Worm (Caenorhabditis elegans) whole organism, young adult: ENCODE data around the gene orc-2.
"Not testable (repeated sequence)": the region's sequence is repeated elsewhere in the genome, so short reads cannot be mapped to it uniquely, and the experiment has no call there.

Source experiments
- B0336.3 ChIP-seq: fragments of 200-800 bp; sonication (Bioruptor generic); IDR thresholded peaks from 2 replicates; pipeline ENCODE4 v1.3.6; 2022; ENCODE audit warnings: missing genetic modification characterization, missing compliant biosample characterization
- F33H1.4 ChIP-seq: fragments of 200-800 bp; sonication (Bioruptor generic); IDR thresholded peaks from 2 replicates; pipeline ENCODE4 v1.3.6; 2022; ENCODE audit warnings: missing genetic modification reagents, missing genetic modification characterization, missing compliant biosample characterization
- F52B5.7 ChIP-seq: sonication (generic microtip); optimal IDR thresholded peaks from 2 replicates; lab custom pipeline; 2016; ENCODE audit warnings: mild to moderate bottlenecking, missing genetic modification characterization, missing compliant biosample characterization
- T07F8.4 ChIP-seq: sonication (generic microtip); optimal IDR thresholded peaks from 2 replicates; lab custom pipeline; 2016; ENCODE audit warnings: mild to moderate bottlenecking, missing genetic modification characterization, moderate library complexity, missing compliant biosample characterization
- Y53F4B.3 ChIP-seq: fragments of 200-800 bp; sonication (Bioruptor generic); IDR thresholded peaks from 2 replicates; pipeline ENCODE4 v1.3.6; 2022; ENCODE audit warnings: missing genetic modification reagents, missing genetic modification characterization, missing compliant biosample characterization
- Y79H2A.3 ChIP-seq: fragments of 200-800 bp; sonication (Bioruptor generic); conservative IDR thresholded peaks from 2 replicates; pipeline ENCODE4 v1.3.6; 2022; ENCODE audit warnings: missing genetic modification reagents, missing genetic modification characterization, missing compliant biosample characterization
- ama-1 ChIP-seq, 3 experiments: fragments of 150-350 bp in 1 of 3; sonication (generic microtip) in 2 of 3; optimal IDR thresholded peaks; 2 replicates each; lab custom pipeline; 2014 to 2018; ENCODE audit warnings: missing biosample characterization in 2 of 3, missing genetic modification characterization in 2 of 3, missing genetic modification reagents in 2 of 3
- aptf-3 ChIP-seq: fragments of 200-800 bp; sonication (Bioruptor generic); IDR thresholded peaks from 2 replicates; pipeline ENCODE4 v1.3.6; 2022; ENCODE audit warnings: missing genetic modification characterization, missing compliant biosample characterization
- athp-1 ChIP-seq: sonication (generic microtip); optimal IDR thresholded peaks from 2 replicates; lab custom pipeline; 2017; ENCODE audit warnings: mild to moderate bottlenecking, missing genetic modification characterization, missing compliant biosample characterization
- bed-1 ChIP-seq: fragments of 200-800 bp; sonication (Bioruptor generic); IDR thresholded peaks from 2 replicates; pipeline ENCODE4 v1.3.6; 2022; ENCODE audit warnings: missing genetic modification reagents, missing genetic modification characterization, missing compliant biosample characterization
- ccch-3 ChIP-seq: fragments of 200-800 bp; sonication (Bioruptor generic); optimal IDR thresholded peaks from 2 replicates; lab custom pipeline; 2018; ENCODE audit warnings: mild to moderate bottlenecking, missing genetic modification characterization, missing compliant biosample characterization
- cebp-1 ChIP-seq, 2 experiments: fragments of 200-800 bp in 1 of 2; sonication (Bioruptor generic) in 1 of 2; sonication (generic microtip) in 1 of 2; IDR thresholded peaks in 1 of 2; optimal IDR thresholded peaks in 1 of 2; 2 replicates each; pipeline versions ENCODE4 v1.3.6 to Lab custom; 2017 to 2022; ENCODE audit warnings: missing compliant biosample characterization in 2 of 2, missing genetic modification characterization in 2 of 2, mild to moderate bottlenecking in 1 of 2, missing genetic modification reagents in 1 of 2, moderate library complexity in 1 of 2
- ceh-27 ChIP-seq: fragments of 200-800 bp; sonication (Bioruptor generic); optimal IDR thresholded peaks from 2 replicates; lab custom pipeline; 2018; ENCODE audit warnings: mild to moderate bottlenecking, missing genetic modification characterization, moderate library complexity, missing compliant biosample characterization
- die-1 ChIP-seq: sonication (generic microtip); optimal IDR thresholded peaks from 2 replicates; lab custom pipeline; 2016; ENCODE audit warnings: missing genotype, mild to moderate bottlenecking, missing genetic modification characterization, missing compliant biosample characterization
- efl-1 ChIP-seq: fragments of 150-350 bp; optimal IDR thresholded peaks from 2 replicates; lab custom pipeline; 2014; ENCODE audit warnings: missing biosample characterization, missing genetic modification reagents, missing genetic modification characterization
- ets-4 ChIP-seq: fragments of 200-800 bp; sonication (Bioruptor generic); optimal IDR thresholded peaks from 2 replicates; lab custom pipeline; 2018; ENCODE audit warnings: mild to moderate bottlenecking, missing genetic modification characterization, missing compliant biosample characterization
- hlh-26 ChIP-seq: fragments of 200-800 bp; sonication (Bioruptor generic); conservative IDR thresholded peaks from 2 replicates; pipeline ENCODE4 v1.3.6; 2022; ENCODE audit warnings: missing genetic modification reagents, missing genetic modification characterization, missing compliant biosample characterization
- hmg-20 ChIP-seq: fragments of 200-800 bp; sonication (Bioruptor generic); IDR thresholded peaks from 2 replicates; pipeline ENCODE4 v1.3.6; 2022; ENCODE audit warnings: missing genetic modification reagents, missing genetic modification characterization, missing compliant biosample characterization
- let-526 ChIP-seq: fragments of 200-800 bp; sonication (Bioruptor generic); IDR thresholded peaks from 2 replicates; pipeline ENCODE4 v1.3.6; 2022; ENCODE audit warnings: missing genetic modification reagents, missing genetic modification characterization, missing compliant biosample characterization
- let-607 ChIP-seq, 2 experiments: fragments of 200-800 bp in 1 of 2; sonication (Bioruptor generic) in 1 of 2; sonication (generic microtip) in 1 of 2; optimal IDR thresholded peaks; 2 replicates each; lab custom pipeline; 2016 to 2018; ENCODE audit warnings: mild to moderate bottlenecking in 2 of 2, missing compliant biosample characterization in 2 of 2, missing genetic modification characterization in 2 of 2, moderate library complexity in 2 of 2, missing genotype in 1 of 2
- madf-3 ChIP-seq: fragments of 200-800 bp; sonication (Bioruptor generic); IDR thresholded peaks from 2 replicates; pipeline ENCODE4 v1.3.6; 2022; ENCODE audit warnings: missing genetic modification reagents, missing genetic modification characterization, missing compliant biosample characterization
- madf-6 ChIP-seq: fragments of 200-800 bp; sonication (Bioruptor generic); IDR thresholded peaks from 2 replicates; pipeline ENCODE4 v1.3.6; 2022; ENCODE audit warnings: missing genetic modification reagents, missing genetic modification characterization, missing compliant biosample characterization
- mcd-1 ChIP-seq: fragments of 200-800 bp; sonication (Bioruptor generic); IDR thresholded peaks from 2 replicates; pipeline ENCODE4 v1.3.6; 2022; ENCODE audit warnings: missing genetic modification reagents, missing genetic modification characterization, missing compliant biosample characterization
- pha-4 ChIP-seq: fragments of 150-350 bp; sonication (generic microtip); optimal IDR thresholded peaks from 2 replicates; lab custom pipeline; 2014; ENCODE audit warnings: missing biosample characterization, missing genetic modification reagents, missing genetic modification characterization
- rpc-1 ChIP-seq, 2 experiments: fragments of 150-350 bp in 1 of 2; sonication (generic microtip) in 1 of 2; optimal IDR thresholded peaks; 2 replicates each; lab custom pipeline; 2014 to 2018; ENCODE audit warnings: missing biosample characterization in 1 of 2, missing genetic modification characterization in 1 of 2, missing genetic modification reagents in 1 of 2, missing genotype in 1 of 2
- snpc-1.1 ChIP-seq: sonication (generic microtip); optimal IDR thresholded peaks from 2 replicates; lab custom pipeline; 2017; ENCODE audit warnings: missing genetic modification characterization, mild to moderate bottlenecking, missing compliant biosample characterization, antibody characterized with exemption, moderate library complexity, missing genotype, missing genetic modification reagents; ENCODE audit not compliant: insufficient read depth
- snpc-1.3 ChIP-seq: sonication (generic microtip); optimal IDR thresholded peaks from 2 replicates; lab custom pipeline; 2017; ENCODE audit warnings: missing genetic modification characterization, mild to moderate bottlenecking, missing compliant biosample characterization, antibody characterized with exemption, moderate library complexity, missing genotype, missing genetic modification reagents; ENCODE audit not compliant: insufficient read depth
- sptf-2 ChIP-seq: fragments of 200-800 bp; sonication (Bioruptor generic); optimal IDR thresholded peaks from 2 replicates; lab custom pipeline; 2018; ENCODE audit warnings: mild to moderate bottlenecking, missing genetic modification characterization, missing compliant biosample characterization
- tbx-9 ChIP-seq: sonication (generic microtip); optimal IDR thresholded peaks from 2 replicates; lab custom pipeline; 2016; ENCODE audit warnings: borderline replicate concordance, missing genetic modification characterization, inconsistent platforms, missing compliant biosample characterization
- unc-130 ChIP-seq: sonication (generic microtip); optimal IDR thresholded peaks from 2 replicates; lab custom pipeline; 2016; ENCODE audit warnings: missing genetic modification reagents, missing genetic modification characterization, missing compliant biosample characterization
- zfh-2 ChIP-seq: fragments of 200-800 bp; sonication (Bioruptor generic); conservative IDR thresholded peaks from 2 replicates; pipeline ENCODE4 v1.3.6; 2022; ENCODE audit warnings: missing genetic modification reagents, missing genetic modification characterization, missing compliant biosample characterization
- zim-3 ChIP-seq: sonication (generic microtip); optimal IDR thresholded peaks from 2 replicates; lab custom pipeline; 2017; ENCODE audit warnings: mild to moderate bottlenecking, missing genetic modification characterization, moderate library complexity, missing compliant biosample characterization
- ztf-25 ChIP-seq: fragments of 200-800 bp; sonication (Bioruptor generic); IDR thresholded peaks from 2 replicates; pipeline ENCODE4 v1.3.6; 2022; ENCODE audit warnings: missing genetic modification reagents, missing genetic modification characterization, missing compliant biosample characterization
- ztf-3 ChIP-seq: fragments of 200-800 bp; sonication (Bioruptor generic); optimal IDR thresholded peaks from 2 replicates; lab custom pipeline; 2018; ENCODE audit warnings: mild to moderate bottlenecking, missing genetic modification characterization, missing compliant biosample characterization

orc-2 gene

DNA sequence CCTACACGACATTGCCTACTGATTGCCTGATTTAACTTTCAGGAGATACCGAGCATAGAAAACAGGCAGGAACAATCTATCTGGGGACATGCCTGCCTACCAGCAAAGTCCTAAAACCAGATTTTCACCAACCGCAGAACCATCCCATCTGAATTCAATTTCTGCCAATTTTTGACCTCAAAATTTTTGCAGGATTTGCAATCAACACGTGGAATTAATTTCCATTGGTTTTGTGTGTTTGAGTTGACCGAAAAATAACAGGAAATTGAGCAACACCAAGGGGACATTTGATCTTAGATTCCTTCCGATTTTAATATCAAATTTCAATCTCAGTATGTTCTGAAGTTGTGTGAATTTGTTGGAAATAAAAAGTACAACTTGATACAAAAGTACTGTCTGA is 25.3 kb downstream of the orc-2 start:
- TF ChIP-seq F33H1.4 (GFP tag; lab: Robert Waterston, UW), result no peak
- no peak for TF ChIP-seq let-607 (tag; optimal IDR thresholded peaks at IDR 0.05; lab: Kevin White, UChicago)
- TF ChIP-seq ets-4 (GFP tag; lab: Kevin White, UChicago), result no peak

ce11 chrII:10902104-10902503 is 28.4 kb downstream of the orc-2 start, which contains the start of gene gly-1:
TSS of gene gly-1 (minus strand) at chrII:10902204.
- TF ChIP-seq hlh-26 (GFP tag; lab: Robert Waterston, UW), result no peak
- no peak for TF ChIP-seq athp-1 (tag; lab: Kevin White, UChicago)
- TF ChIP-seq die-1 (tag; lab: Kevin White, UChicago), result no peak
- TF ChIP-seq efl-1, result no peak
- TF ChIP-seq pha-4 (tag; lab: Kevin White, UChicago), result no peak
- TF ChIP-seq F52B5.7, result no peak
- TF ChIP-seq tbx-9 (tag; lab: Kevin White, UChicago), result no peak
- no peak for TF ChIP-seq ztf-3 (GFP tag; lab: Kevin White, UChicago)
- no peak for TF ChIP-seq mcd-1 (GFP tag; lab: Robert Waterston, UW)
- no peak for TF ChIP-seq ztf-25 (GFP tag; lab: Robert Waterston, UW)
- TF ChIP-seq let-607 (tag; optimal IDR thresholded peaks at IDR 0.05; lab: Kevin White, UChicago), result no peak
- TF ChIP-seq sptf-2 (GFP tag; lab: Kevin White, UChicago), result no peak

ce11 chrII:10904379-10904778 is 30.6 kb downstream of the orc-2 start, which contains the start of gene sra-12:
TSS of gene sra-12 (minus strand) at chrII:10904479.
- TF ChIP-seq snpc-1.3 (tag; lab: Kevin White, UChicago); bed-1 (GFP tag; lab: Robert Waterston, UW); rpc-1 (optimal IDR thresholded peaks at IDR 0.05; lab: Kevin White, UChicago); rpc-1 (tag; optimal IDR thresholded peaks at IDR 0.05; lab: Kevin White, UChicago): not testable (repeated sequence)

- TF ChIP-seq cebp-1 (GFP tag; IDR thresholded peaks at IDR 0.05; lab: Robert Waterston, UW) (no peak), cebp-1 (tag; optimal IDR thresholded peaks at IDR 0.05; lab: Kevin White, UChicago) (no peak), madf-3 (GFP tag; lab: Robert Waterston, UW) (no peak), let-526 (GFP tag; lab: Robert Waterston, UW) (no peak), zim-3 (tag; lab: Kevin White, UChicago) (no peak), unc-130 (GFP tag; lab: Kevin White, UChicago) (no peak), B0336.3 (no peak), aptf-3 (GFP tag; lab: Robert Waterston, UW) (no peak), snpc-1.1 (tag; lab: Kevin White, UChicago) (no peak), Y53F4B.3 (no peak), zfh-2 (no peak), ama-1 (optimal IDR thresholded peaks at IDR 0.05; lab: Kevin White, UChicago) (no peak), ama-1 (GFP tag; optimal IDR thresholded peaks at IDR 0.05; lab: Kevin White, UChicago) (no peak), ccch-3 (GFP tag; lab: Kevin White, UChicago) (no peak), madf-6 (no peak), T07F8.4 (tag; lab: Kevin White, UChicago) (no peak), ceh-27 (GFP tag; lab: Kevin White, UChicago) (no peak), F33H1.4 (GFP tag; lab: Robert Waterston, UW) (no peak), Y79H2A.3 (GFP tag; lab: Robert Waterston, UW) (no peak), hmg-20 (GFP tag; lab: Robert Waterston, UW) (no peak)
These were observed 36.5 kb downstream of the orc-2 start, which contains the start of gene sra-11 for ce11 chrII:10910219-10910618. TSS of gene sra-11 (minus strand) at chrII:10910319.
